Fruit fly (Drosophila melanogaster) whole organism, embryonic: ENCODE results near the gene retinin.
A peak's percentile ranks its signal among the peaks of the same experiment; 100 is the strongest.

Experiments
- CG11696 ChIP-seq: fragments of 200-800 bp; sonication (Bioruptor generic); IDR thresholded peaks from 2 replicates; pipeline ENCODE4 v1.3.6; 2022; ENCODE audit warnings: missing biosample characterization, missing genetic modification characterization
- CG12659 ChIP-seq: fragments of 200-800 bp; sonication (Bioruptor generic); optimal IDR thresholded peaks from 3 replicates; lab custom pipeline; 2017; ENCODE audit warnings: mild to moderate bottlenecking, missing biosample characterization, missing genetic modification reagents, missing genetic modification characterization
- CG13424 ChIP-seq: fragments of 200-800 bp; sonication (Bioruptor generic); optimal IDR thresholded peaks from 2 replicates; lab custom pipeline; 2019; ENCODE audit warnings: missing biosample characterization, mild to moderate bottlenecking, missing genetic modification characterization, moderate library complexity
- CG14014 ChIP-seq: fragments of 200-800 bp; sonication (Bioruptor generic); IDR thresholded peaks from 2 replicates; pipeline ENCODE4 v1.3.6; 2022; ENCODE audit warnings: missing biosample characterization, missing genetic modification characterization
- CG15011 ChIP-seq: fragments of 200-800 bp; sonication (Bioruptor generic); optimal IDR thresholded peaks from 3 replicates; lab custom pipeline; 2018; ENCODE audit warnings: missing biosample characterization, mild to moderate bottlenecking, missing genetic modification characterization
- CG16815 ChIP-seq: fragments of 200-800 bp; sonication (Bioruptor generic); optimal IDR thresholded peaks from 3 replicates; lab custom pipeline; 2017; ENCODE audit warnings: missing biosample characterization, mild to moderate bottlenecking, missing genetic modification characterization
- CG17328 ChIP-seq: fragments of 200-800 bp; sonication (Bioruptor generic); IDR thresholded peaks from 2 replicates; pipeline ENCODE4 v1.3.6; 2022; ENCODE audit warnings: missing biosample characterization, missing genetic modification characterization
- CG17361 ChIP-seq: fragments of 200-800 bp; sonication (Bioruptor generic); IDR thresholded peaks from 3 replicates; pipeline ENCODE4 v1.3.6; 2022; ENCODE audit warnings: missing biosample characterization, missing genetic modification characterization
- CG18764 ChIP-seq: fragments of 200-800 bp; sonication (Bioruptor generic); optimal IDR thresholded peaks from 3 replicates; lab custom pipeline; 2016; ENCODE audit warnings: missing biosample characterization, missing genetic modification characterization
- CG2199 ChIP-seq: fragments of 200-800 bp; sonication (Bioruptor generic); IDR thresholded peaks from 3 replicates; pipeline ENCODE4 v1.3.6; 2022; ENCODE audit warnings: missing biosample characterization, missing genetic modification characterization
- CG42726 ChIP-seq: fragments of 200-800 bp; sonication (Bioruptor generic); IDR thresholded peaks from 2 replicates; pipeline ENCODE4 v1.3.6; 2022; ENCODE audit warnings: missing biosample characterization, missing genetic modification characterization; ENCODE audit not compliant: partially characterized antibody
- CG7357 ChIP-seq: fragments of 200-800 bp; sonication (Bioruptor generic); IDR thresholded peaks from 3 replicates; pipeline ENCODE4 v1.3.6; 2022; ENCODE audit warnings: missing biosample characterization, missing genetic modification characterization
- CG7372 ChIP-seq: fragments of 200-800 bp; sonication (Bioruptor generic); IDR thresholded peaks from 2 replicates; pipeline ENCODE4 v1.3.6; 2022; ENCODE audit warnings: missing biosample characterization, missing genetic modification characterization
- CG9609 ChIP-seq: fragments of 200-800 bp; sonication (Bioruptor generic); optimal IDR thresholded peaks from 3 replicates; lab custom pipeline; 2016; ENCODE audit warnings: missing biosample characterization, missing genetic modification characterization
- CG9876 ChIP-seq: fragments of 200-800 bp; sonication (Bioruptor generic); optimal IDR thresholded peaks from 2 replicates; lab custom pipeline; 2016; ENCODE audit warnings: missing biosample characterization, missing genetic modification characterization
- CTCF ChIP-seq: fragments of 200-800 bp; sonication (Bioruptor generic); optimal IDR thresholded peaks from 2 replicates; lab custom pipeline; 2017; ENCODE audit warnings: missing biosample characterization, mild to moderate bottlenecking, missing genetic modification characterization, moderate library complexity
- Camta ChIP-seq: fragments of 200-800 bp; sonication (Bioruptor generic); optimal IDR thresholded peaks from 2 replicates; lab custom pipeline; 2016; ENCODE audit warnings: missing biosample characterization, missing genetic modification characterization
- Doc2 ChIP-seq: fragments of 200-800 bp; sonication (Bioruptor generic); IDR thresholded peaks from 2 replicates; pipeline ENCODE4 v1.3.6; 2022; ENCODE audit warnings: missing biosample characterization, missing genetic modification characterization
- H15 ChIP-seq: fragments of 200-800 bp; sonication (Bioruptor generic); IDR thresholded peaks from 3 replicates; pipeline ENCODE4 v1.3.6; 2022; ENCODE audit warnings: missing biosample characterization, missing genetic modification characterization
- HLH4C ChIP-seq: fragments of 200-800 bp; sonication (Bioruptor generic); IDR thresholded peaks from 3 replicates; pipeline ENCODE4 v1.3.6; 2022; ENCODE audit warnings: missing biosample characterization, missing genetic modification characterization; ENCODE audit not compliant: partially characterized antibody
- Hr78 ChIP-seq, 2 experiments: fragments of 200-800 bp in 1 of 2; fragments of >200 bp in 1 of 2; sonication (Bioruptor generic) in 1 of 2; optimal IDR thresholded peaks; 2 replicates each; lab custom pipeline; 2017 to 2019; ENCODE audit warnings: missing biosample characterization in 2 of 2, missing genetic modification characterization in 2 of 2, mild to moderate bottlenecking in 1 of 2, moderate library complexity in 1 of 2
- MESR4 ChIP-seq: fragments of 200-800 bp; sonication (Bioruptor generic); optimal IDR thresholded peaks from 2 replicates; lab custom pipeline; 2018; ENCODE audit warnings: missing biosample characterization, mild to moderate bottlenecking, missing genetic modification characterization, moderate library complexity
- Mes4 ChIP-seq: fragments of 200-800 bp; sonication (Bioruptor generic); optimal IDR thresholded peaks from 2 replicates; lab custom pipeline; 2016; ENCODE audit warnings: missing biosample characterization, missing genetic modification characterization
- NK7.1 ChIP-seq: fragments of 200-800 bp; sonication (Bioruptor generic); optimal IDR thresholded peaks from 3 replicates; lab custom pipeline; 2016; ENCODE audit warnings: missing biosample characterization, missing genetic modification characterization
- ara ChIP-seq: fragments of 200-800 bp; sonication (Bioruptor generic); IDR thresholded peaks from 2 replicates; pipeline ENCODE4 v1.3.6; 2022; ENCODE audit warnings: missing biosample characterization, missing genetic modification characterization
- ase ChIP-seq: fragments of 200-800 bp; sonication (Bioruptor generic); IDR thresholded peaks from 3 replicates; pipeline ENCODE4 v1.3.6; 2022; ENCODE audit warnings: missing biosample characterization, missing genetic modification characterization
- ato ChIP-seq: fragments of 200-800 bp; sonication (Bioruptor generic); IDR thresholded peaks from 2 replicates; pipeline ENCODE4 v1.3.6; 2022; ENCODE audit warnings: missing biosample characterization, missing genetic modification characterization; ENCODE audit not compliant: partially characterized antibody
- bbx ChIP-seq: fragments of 200-800 bp; sonication (Bioruptor generic); IDR thresholded peaks from 2 replicates; pipeline ENCODE4 v1.3.6; 2022; ENCODE audit warnings: missing biosample characterization, missing genetic modification characterization; ENCODE audit not compliant: partially characterized antibody
- cas ChIP-seq: fragments of 200-800 bp; sonication (Bioruptor generic); IDR thresholded peaks from 2 replicates; pipeline ENCODE4 v1.3.6; 2022; ENCODE audit warnings: missing biosample characterization, missing genetic modification characterization
- cato ChIP-seq: fragments of 200-800 bp; sonication (Bioruptor generic); optimal IDR thresholded peaks from 2 replicates; lab custom pipeline; 2016; ENCODE audit warnings: missing biosample characterization, missing genetic modification characterization, borderline replicate concordance
- caup ChIP-seq: fragments of 200-800 bp; sonication (Bioruptor generic); optimal IDR thresholded peaks from 3 replicates; lab custom pipeline; 2017; ENCODE audit warnings: missing biosample characterization, mild to moderate bottlenecking, missing genetic modification characterization, moderate library complexity; ENCODE audit not compliant: severe bottlenecking
- croc ChIP-seq: fragments of 200-800 bp; sonication (Bioruptor generic); conservative IDR thresholded peaks from 3 replicates; pipeline ENCODE4 v1.3.6; 2022; ENCODE audit warnings: missing biosample characterization, missing genetic modification characterization
- crp ChIP-seq, 2 experiments: fragments of 200-800 bp; sonication (Bioruptor generic); optimal IDR thresholded peaks; 2 replicates in 1 of 2; 3 replicates in 1 of 2; lab custom pipeline; 2017; ENCODE audit warnings: missing biosample characterization in 2 of 2, missing genetic modification characterization in 2 of 2, mild to moderate bottlenecking in 1 of 2, moderate library complexity in 1 of 2
- disco-r ChIP-seq: fragments of 200-800 bp; sonication (Bioruptor generic); optimal IDR thresholded peaks from 2 replicates; lab custom pipeline; 2016; ENCODE audit warnings: missing biosample characterization, missing genetic modification characterization
- dysf ChIP-seq: fragments of 200-800 bp; sonication (Bioruptor generic); IDR thresholded peaks from 3 replicates; pipeline ENCODE4 v1.3.6; 2022; ENCODE audit warnings: missing biosample characterization, missing genetic modification characterization
- fd64A ChIP-seq: fragments of 200-800 bp; sonication (Bioruptor generic); optimal IDR thresholded peaks from 3 replicates; lab custom pipeline; 2018; ENCODE audit warnings: missing biosample characterization, mild to moderate bottlenecking, missing genetic modification characterization
- gem ChIP-seq: fragments of 200-800 bp; sonication (Bioruptor generic); optimal IDR thresholded peaks from 2 replicates; lab custom pipeline; 2019; ENCODE audit warnings: missing biosample characterization, mild to moderate bottlenecking, missing genetic modification characterization, moderate library complexity
- hb ChIP-seq: fragments of 200-800 bp; sonication (Bioruptor generic); IDR thresholded peaks from 3 replicates; pipeline ENCODE4 v1.3.6; 2022; ENCODE audit warnings: missing biosample characterization, missing genetic modification characterization; ENCODE audit not compliant: partially characterized antibody
- mirr ChIP-seq: fragments of 200-800 bp; sonication (Bioruptor generic); optimal IDR thresholded peaks from 3 replicates; lab custom pipeline; 2018; ENCODE audit warnings: missing biosample characterization, mild to moderate bottlenecking, missing genetic modification characterization
- mld ChIP-seq: fragments of 200-800 bp; sonication (Bioruptor generic); IDR thresholded peaks from 3 replicates; pipeline ENCODE4 v1.3.6; 2022; ENCODE audit warnings: missing biosample characterization, missing genetic modification characterization; ENCODE audit not compliant: partially characterized antibody
- nerfin-1 ChIP-seq: fragments of 200-800 bp; sonication (Bioruptor generic); optimal IDR thresholded peaks from 3 replicates; lab custom pipeline; 2019; ENCODE audit warnings: missing biosample characterization, mild to moderate bottlenecking, missing genetic modification characterization, moderate library complexity
- otp ChIP-seq: fragments of 200-800 bp; sonication (Bioruptor generic); IDR thresholded peaks from 3 replicates; pipeline ENCODE4, ENCODE4 v1.3.6; 2022; ENCODE audit warnings: missing biosample characterization, missing genetic modification characterization
- psq ChIP-seq: fragments of 200-800 bp; sonication (Bioruptor generic); optimal IDR thresholded peaks from 2 replicates; lab custom pipeline; 2017; ENCODE audit warnings: missing biosample characterization, missing genetic modification characterization
- seq ChIP-seq: fragments of 200-800 bp; sonication (Bioruptor generic); IDR thresholded peaks from 2 replicates; pipeline ENCODE4 v1.3.6; 2022; ENCODE audit warnings: missing biosample characterization, missing genetic modification characterization
- shn ChIP-seq: fragments of 200-800 bp; sonication (Bioruptor generic); optimal IDR thresholded peaks from 3 replicates; lab custom pipeline; 2016; ENCODE audit warnings: missing biosample characterization, missing genetic modification characterization
- toy ChIP-seq: fragments of 200-800 bp; sonication (Bioruptor generic); IDR thresholded peaks from 2 replicates; pipeline ENCODE4 v1.3.6; 2022; ENCODE audit warnings: missing biosample characterization, missing genetic modification characterization
- vfl ChIP-seq: fragments of 200-800 bp; sonication (Bioruptor generic); optimal IDR thresholded peaks from 2 replicates; lab custom pipeline; 2016; ENCODE audit warnings: missing biosample characterization, missing genetic modification characterization
- wdn ChIP-seq: fragments of 200-800 bp; sonication (Bioruptor generic); IDR thresholded peaks from 2 replicates; pipeline ENCODE4 v1.3.6; 2022; ENCODE audit warnings: missing biosample characterization, missing genetic modification characterization
- zen2 ChIP-seq: fragments of 200-800 bp; sonication (Bioruptor generic); IDR thresholded peaks from 3 replicates; pipeline ENCODE4 v1.3.6; 2022; ENCODE audit warnings: missing biosample characterization, missing genetic modification characterization; ENCODE audit not compliant: partially characterized antibody
- zf30C ChIP-seq: fragments of 200-800 bp; sonication (Bioruptor generic); optimal IDR thresholded peaks from 3 replicates; lab custom pipeline; 2018; ENCODE audit warnings: missing biosample characterization, mild to moderate bottlenecking, missing genetic modification characterization

The retinin gene

DNA sequence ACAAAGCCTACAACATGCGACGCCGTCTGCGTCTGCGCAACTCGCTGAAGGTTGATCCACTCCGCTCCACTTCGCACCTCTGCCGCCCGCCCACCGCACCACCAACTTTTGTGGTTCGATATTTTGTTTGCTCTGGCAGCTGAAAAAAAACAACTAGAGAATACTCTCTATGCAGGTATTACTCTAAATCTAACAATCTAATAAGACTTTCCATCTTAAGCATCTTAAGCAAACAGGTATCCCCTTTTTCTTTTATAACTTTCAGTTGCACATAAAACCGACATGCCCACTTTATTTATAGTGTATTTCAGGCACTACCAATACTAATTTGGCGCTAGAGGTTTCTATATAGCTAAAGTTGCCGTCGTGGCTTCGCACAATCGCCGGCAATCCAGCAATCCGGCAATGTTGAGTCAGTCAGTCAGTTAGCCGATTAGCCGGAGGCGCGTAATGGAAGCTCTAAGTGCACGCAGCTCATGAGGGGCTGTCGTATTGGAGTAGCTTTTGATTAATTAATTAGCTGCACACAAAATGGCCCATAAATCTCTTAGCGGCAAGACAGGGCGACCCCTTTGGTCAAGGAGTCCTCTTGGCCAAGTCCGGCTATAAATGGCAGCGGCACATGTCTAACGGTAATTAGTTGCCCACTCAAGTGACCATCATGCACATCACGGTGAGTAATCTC lies 3.4 kb upstream of the retinin start, which contains the start of gene CG13058 (continued):
- TF ChIP-seq seq = peak; percentile 74
- TF ChIP-seq mld (GFP tag; lab: Robert Waterston, UW) = no peak
- no peak for TF ChIP-seq ara (GFP tag; lab: Robert Waterston, UW)
- TF ChIP-seq zen2 (GFP tag; lab: Robert Waterston, UW) = no peak
- no peak for TF ChIP-seq croc (GFP tag; lab: Robert Waterston, UW)
- TF ChIP-seq vfl = peak; percentile 14
- no peak for TF ChIP-seq H15 (GFP tag; lab: Robert Waterston, UW)
- TF ChIP-seq CG14014 = peak; percentile 82
- TF ChIP-seq CG16815 = peak; percentile 17
- TF ChIP-seq NK7.1 (GFP tag; lab: Kevin White, UChicago) = no peak
- TF ChIP-seq zf30C (GFP tag; lab: Kevin White, UChicago) = no peak
- 0 out of 3 replicates have a peak, but pooled peaks have one; percentile 41 for TF ChIP-seq CG7357 (GFP tag; lab: Robert Waterston, UW)
- TF ChIP-seq otp = peak; percentile 71
- TF ChIP-seq CG17328 (GFP tag; lab: Robert Waterston, UW) = peak; percentile 71; the same call in 1 of the 2 replicates
- no peak for TF ChIP-seq CG11696 (GFP tag; lab: Robert Waterston, UW)
- peak in 1 of 2 experiments; percentile 15 for TF ChIP-seq crp (GFP tag; optimal IDR thresholded peaks at IDR 0.05; lab: Kevin White, UChicago)
- peak; percentile 60; the same call in 2 of the 3 replicates for TF ChIP-seq CG17361 (GFP tag; lab: Robert Waterston, UW)
- no peak for TF ChIP-seq CG42726 (GFP tag; lab: Robert Waterston, UW)
- peak; percentile 13 for TF ChIP-seq CG15011
- no peak for TF ChIP-seq HLH4C (GFP tag; lab: Robert Waterston, UW)
- TF ChIP-seq MESR4 = no peak
- no peak for TF ChIP-seq CG9876 (GFP tag; lab: Kevin White, UChicago)
- TF ChIP-seq toy = no peak
- TF ChIP-seq gem (tag; lab: Kevin White, UChicago) = peak; percentile 80
- TF ChIP-seq psq (GFP tag; lab: Kevin White, UChicago) = no peak
- TF ChIP-seq Camta = no peak
- TF ChIP-seq caup (GFP tag; lab: Kevin White, UChicago) = peak; percentile 62
- TF ChIP-seq shn (GFP tag; lab: Kevin White, UChicago) = peak; percentile 4
- no peak for TF ChIP-seq fd64A (GFP tag; lab: Kevin White, UChicago)
- TF ChIP-seq Hr78 (GFP tag; optimal IDR thresholded peaks at IDR 0.05; lab: Kevin White, UChicago) = no peak
- no peak for TF ChIP-seq hb (GFP tag; lab: Robert Waterston, UW)
- TF ChIP-seq CG7372 = no peak
- no peak for TF ChIP-seq CG2199
- TF ChIP-seq ato (GFP tag; lab: Robert Waterston, UW) = no peak
- peak; percentile 25 for TF ChIP-seq Mes4
- peak; percentile 66 for TF ChIP-seq dysf (GFP tag; lab: Robert Waterston, UW)
- TF ChIP-seq mirr (GFP tag; lab: Kevin White, UChicago) = no peak
- TF ChIP-seq bbx (GFP tag; lab: Robert Waterston, UW) = no peak
- peak; percentile 61 for TF ChIP-seq CG9609 (GFP tag; lab: Kevin White, UChicago)
- peak; percentile 84 for TF ChIP-seq CG13424
- TF ChIP-seq CTCF (GFP tag; lab: Kevin White, UChicago) = no peak
- TF ChIP-seq CG18764 (GFP tag; lab: Kevin White, UChicago) = peak; percentile 27
- no peak for TF ChIP-seq cato (GFP tag; lab: Kevin White, UChicago)
- peak; percentile 15; the same call in 1 of the 2 replicates for TF ChIP-seq Doc2 (GFP tag; lab: Robert Waterston, UW)
- TF ChIP-seq disco-r (GFP tag; lab: Kevin White, UChicago) = peak; percentile 13
- TF ChIP-seq ase (GFP tag; lab: Robert Waterston, UW) = no peak
- TF ChIP-seq nerfin-1 (tag; lab: Kevin White, UChicago) = no peak
- peak; percentile 70 for TF ChIP-seq CG12659
- TF ChIP-seq wdn = 0 out of 2 replicates have a peak, but pooled peaks have one; percentile 60
- TF ChIP-seq cas (GFP tag; lab: Robert Waterston, UW) = no peak
